Fruit fly (Drosophila melanogaster): ENCODE data around the gene CG7368.

DNA sequence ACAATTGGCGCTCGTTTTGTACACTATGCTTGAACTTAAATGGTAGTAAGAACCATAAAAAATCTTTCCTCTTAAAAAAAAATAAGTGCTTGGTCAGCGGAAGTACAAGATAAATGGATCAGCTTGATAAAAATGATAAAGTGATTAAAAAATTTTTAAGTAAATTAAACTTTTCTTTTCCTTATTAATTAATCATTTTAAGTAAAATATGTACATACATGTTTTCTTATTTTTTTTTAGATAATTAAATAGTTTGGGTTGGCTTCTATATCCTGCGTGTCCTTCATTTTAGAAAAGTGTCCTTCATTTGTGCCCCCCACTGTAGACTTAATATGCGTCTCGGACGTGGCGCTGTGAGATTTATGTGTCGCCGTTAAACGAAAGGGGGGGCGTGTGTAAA lies 40.4 kb upstream of the CG7368 start:
- TF ChIP-seq CG12768 (GFP tag; optimal IDR thresholded peaks at IDR 0.05) (no peak), CG5204 (GFP tag; optimal IDR thresholded peaks at IDR 0.05) (no peak), kay (GFP tag; ENCODE audit: borderline replicate concordance) (no peak), CG33017 (tag; optimal IDR thresholded peaks at IDR 0.05) (no peak), CG14711 (tag; optimal IDR thresholded peaks at IDR 0.05) (no peak)
